Worm (Caenorhabditis elegans) whole organism, L1 larva: ENCODE data around the gene osg-1.

Experiments
- C04F5.9 ChIP-seq: sonication (generic microtip); optimal IDR thresholded peaks from 2 replicates; lab custom pipeline; 2016; ENCODE audit warnings: missing genetic modification characterization, missing compliant biosample characterization
- alr-1 ChIP-seq: fragments of 200-800 bp; sonication (Bioruptor generic); optimal IDR thresholded peaks from 2 replicates; lab custom pipeline; 2018; ENCODE audit warnings: borderline replicate concordance, mild to moderate bottlenecking, missing genetic modification characterization, missing compliant biosample characterization
- blmp-1 ChIP-seq: fragments of 150-350 bp; optimal IDR thresholded peaks from 2 replicates; lab custom pipeline; 2014; ENCODE audit warnings: missing biosample characterization, missing genetic modification characterization
- dpl-1 ChIP-seq, 3 experiments: fragments of 150-350 bp in 2 of 3; sonication (generic microtip) in 1 of 3; optimal IDR thresholded peaks; 2 replicates each; lab custom pipeline; 2014 to 2017; ENCODE audit warnings: missing biosample characterization in 3 of 3, missing genetic modification characterization in 3 of 3, missing genetic modification reagents in 3 of 3
- dsc-1 ChIP-seq: sonication (generic microtip); optimal IDR thresholded peaks from 2 replicates; lab custom pipeline; 2016; ENCODE audit warnings: mild to moderate bottlenecking, missing genetic modification characterization, missing compliant biosample characterization
- efl-1 ChIP-seq, 4 experiments: fragments of 150-350 bp; optimal IDR thresholded peaks in 3 of 4; peaks in 1 of 4; 1 replicate in 1 of 4; 2 replicates in 3 of 4; lab custom pipeline; 2014; ENCODE audit warnings: missing biosample characterization in 2 of 4, missing genetic modification characterization in 2 of 4, missing genetic modification reagents in 2 of 4
- egl-27 ChIP-seq, 2 experiments: fragments of 150-350 bp in 1 of 2; sonication (generic microtip); optimal IDR thresholded peaks; 3 replicates each; lab custom pipeline; 2017 to 2018; ENCODE audit warnings: missing biosample characterization in 2 of 2, missing genetic modification characterization in 2 of 2, missing genetic modification reagents in 2 of 2
- elt-3 ChIP-seq, 6 experiments: fragments of 150-350 bp in 1 of 6; sonication (generic microtip); optimal IDR thresholded peaks; 2 replicates each; lab custom pipeline; 2017 to 2018; ENCODE audit warnings: missing biosample characterization in 6 of 6, missing genetic modification characterization in 6 of 6, inconsistent platforms in 1 of 6
- fkh-10 ChIP-seq: sonication (generic microtip); optimal IDR thresholded peaks from 2 replicates; lab custom pipeline; 2017; ENCODE audit warnings: missing biosample characterization, missing genetic modification reagents, missing genetic modification characterization
- fkh-4 ChIP-seq: sonication (generic microtip); optimal IDR thresholded peaks from 2 replicates; lab custom pipeline; 2016; ENCODE audit warnings: missing compliant biosample characterization, missing genetic modification characterization, borderline replicate concordance
- fos-1 ChIP-seq: fragments of 150-350 bp; optimal IDR thresholded peaks from 2 replicates; lab custom pipeline; 2014; ENCODE audit warnings: missing biosample characterization, missing genetic modification characterization
- lin-14 ChIP-seq: fragments of 200-800 bp; sonication (Bioruptor generic); optimal IDR thresholded peaks from 2 replicates; lab custom pipeline; 2018; ENCODE audit warnings: mild to moderate bottlenecking, missing genetic modification characterization, moderate library complexity, missing compliant biosample characterization
- lin-39 ChIP-seq: fragments of 150-350 bp; optimal IDR thresholded peaks from 2 replicates; lab custom pipeline; 2014; ENCODE audit warnings: missing biosample characterization, missing genetic modification reagents, missing genetic modification characterization
- lsy-2 ChIP-seq, 2 experiments: fragments of 150-350 bp; optimal IDR thresholded peaks; 2 replicates each; lab custom pipeline; 2014; ENCODE audit warnings: missing biosample characterization in 2 of 2, missing genetic modification characterization in 2 of 2
- nhr-11 ChIP-seq: fragments of 150-350 bp; optimal IDR thresholded peaks from 2 replicates; lab custom pipeline; 2014; ENCODE audit warnings: missing biosample characterization, missing genetic modification characterization
- nhr-20 ChIP-seq: sonication (generic microtip); optimal IDR thresholded peaks from 2 replicates; lab custom pipeline; 2016; ENCODE audit warnings: mild to moderate bottlenecking, missing genetic modification characterization, missing compliant biosample characterization
- nhr-76 ChIP-seq: sonication (generic microtip); optimal IDR thresholded peaks from 2 replicates; lab custom pipeline; 2017; ENCODE audit warnings: missing biosample characterization, missing genetic modification characterization
- nhr-85 ChIP-seq: sonication (generic microtip); peaks from one replicate; lab custom pipeline; 2016; ENCODE audit warnings: missing genetic modification characterization, inconsistent platforms, missing compliant biosample characterization
- nhr-90 ChIP-seq: sonication (generic microtip); optimal IDR thresholded peaks from 2 replicates; lab custom pipeline; 2016; ENCODE audit warnings: mild to moderate bottlenecking, missing genetic modification characterization, missing compliant biosample characterization; ENCODE audit not compliant: poor library complexity
- pqm-1 ChIP-seq: sonication (generic microtip); optimal IDR thresholded peaks from 3 replicates; lab custom pipeline; 2017; ENCODE audit warnings: missing biosample characterization, missing genetic modification characterization
- skn-1 ChIP-seq: fragments of 150-350 bp; optimal IDR thresholded peaks from 2 replicates; lab custom pipeline; 2014; ENCODE audit warnings: missing biosample characterization, missing genetic modification characterization
- snu-23 ChIP-seq: sonication (generic microtip); optimal IDR thresholded peaks from 2 replicates; lab custom pipeline; 2016; ENCODE audit warnings: missing genetic modification characterization, missing compliant biosample characterization
- sup-37 ChIP-seq: fragments of 200-800 bp; sonication (Bioruptor generic); optimal IDR thresholded peaks from 2 replicates; lab custom pipeline; 2018; ENCODE audit warnings: mild to moderate bottlenecking, missing genetic modification characterization, missing compliant biosample characterization
- unc-86 ChIP-seq: sonication (generic microtip); optimal IDR thresholded peaks from 2 replicates; lab custom pipeline; 2016; ENCODE audit warnings: missing genetic modification characterization, missing compliant biosample characterization
- vab-15 ChIP-seq: sonication (generic microtip); optimal IDR thresholded peaks from 2 replicates; lab custom pipeline; 2017; ENCODE audit warnings: missing genotype, mild to moderate bottlenecking, missing genetic modification characterization, missing compliant biosample characterization
- xbp-1 ChIP-seq: sonication (generic microtip); optimal IDR thresholded peaks from 2 replicates; lab custom pipeline; 2016; ENCODE audit warnings: missing genetic modification characterization, missing compliant biosample characterization

osg-1 gene

ce11 chrIII:5543727-5544345 is 56.5 kb downstream of the osg-1 start, which contains the start of gene D1044.1:
D1044.1 (plus strand) TSS chrIII:5544295.
- TF ChIP-seq efl-1 (optimal IDR thresholded peaks at IDR 0.05; lab: Kevin White, UChicago), result no peak
- peak in 1 of 2 experiments; percentile 24 for TF ChIP-seq efl-1 (GFP tag; optimal IDR thresholded peaks at IDR 0.05 in 1 of 2; lab: Kevin White, UChicago)
- no peak for TF ChIP-seq unc-86 (tag; lab: Kevin White, UChicago)

ce11 chrIII:5546309-5546708 is 59.0 kb downstream of the osg-1 start:
- TF ChIP-seq blmp-1 (peak; percentile 23), vab-15 (tag; lab: Kevin White, UChicago) (no peak), snu-23 (GFP tag; lab: Kevin White, UChicago) (peak; percentile 25), C04F5.9 (no peak), xbp-1 (tag; lab: Kevin White, UChicago) (no peak), elt-3 (tag; optimal IDR thresholded peaks at IDR 0.05; lab: Kevin White, UChicago) (peak in 1 of 6 experiments; percentile 55), dpl-1 (GFP tag; optimal IDR thresholded peaks at IDR 0.05; lab: Kevin White, UChicago) (peak in 1 of 3 experiments; percentile 9), fos-1 (tag; lab: Kevin White, UChicago) (peak; percentile 30), efl-1 (optimal IDR thresholded peaks at IDR 0.05; lab: Kevin White, UChicago) (no peak), efl-1 (GFP tag; optimal IDR thresholded peaks at IDR 0.05 in 1 of 2; lab: Kevin White, UChicago) (peak in 1 of 2 experiments; percentile 1), fkh-4 (tag; lab: Kevin White, UChicago) (no peak), lin-14 (GFP tag; lab: Kevin White, UChicago) (peak; percentile 22), nhr-76 (tag; lab: Kevin White, UChicago) (no peak), nhr-20 (tag; lab: Kevin White, UChicago) (peak; percentile 42), dsc-1 (no peak), nhr-11 (tag; lab: Kevin White, UChicago) (no peak), egl-27 (tag; optimal IDR thresholded peaks at IDR 0.05; lab: Kevin White, UChicago) (no peak), lsy-2 (tag; optimal IDR thresholded peaks at IDR 0.05; lab: Kevin White, UChicago) (peak in 1 of 2 experiments; percentile 13), pqm-1 (tag; lab: Kevin White, UChicago) (no peak), fkh-10 (GFP tag; lab: Kevin White, UChicago) (no peak), skn-1 (tag; lab: Kevin White, UChicago) (peak; percentile 29), alr-1 (tag; lab: Kevin White, UChicago) (no peak)

ce11 chrIII:5546730-5547129 is 59.4 kb downstream of the osg-1 start, which contains the start of gene F09F7.5:
F09F7.5 (plus strand) TSS chrIII:5546987.
- TF ChIP-seq nhr-90 (tag; lab: Kevin White, UChicago) (no peak), efl-1 (optimal IDR thresholded peaks at IDR 0.05; lab: Kevin White, UChicago) (no peak), efl-1 (GFP tag; optimal IDR thresholded peaks at IDR 0.05 in 1 of 2; lab: Kevin White, UChicago) (peak in 1 of 2 experiments; percentile 56), nhr-85 (peak; percentile 45), sup-37 (no peak), lin-39 (tag; lab: Kevin White, UChicago) (no peak), fkh-4 (tag; lab: Kevin White, UChicago) (no peak)
- TF ChIP-seq, all 84 proteins: peak for 2
